Worm (Caenorhabditis elegans): ENCODE data around the gene C31H1.1.

The C31H1.1 gene

ce11 chrIV:5797153-5797552 is at the start of gene C31H1.1:
TSS of gene C31H1.1 (plus strand) at chrIV:5797453.
- TF ChIP-seq unc-39 (tag; optimal IDR thresholded peaks at IDR 0.05), result no peak

DNA sequence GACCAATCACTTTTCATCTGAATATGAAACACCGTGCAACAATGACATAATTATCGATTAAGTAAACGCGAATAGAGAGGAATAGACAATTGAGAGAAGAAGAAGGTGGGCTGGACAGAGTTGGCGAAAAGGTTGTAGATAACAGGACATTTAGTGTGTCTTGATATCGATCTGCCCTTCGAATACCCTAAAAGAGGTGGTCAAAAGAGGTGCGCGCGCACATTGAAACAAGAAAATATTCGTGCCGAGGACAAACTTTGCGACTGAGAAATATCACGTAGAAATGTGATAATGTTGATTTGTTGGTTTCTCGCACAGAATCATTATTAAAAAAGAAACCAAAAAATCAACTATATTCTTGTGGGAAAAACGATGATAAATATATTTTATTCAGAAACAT is 47.4 kb upstream of the C31H1.1 start:
- TF ChIP-seq ceh-43 (GFP tag; optimal IDR thresholded peaks at IDR 0.05), result no peak
- no peak for TF ChIP-seq nhr-2 (tag; optimal IDR thresholded peaks at IDR 0.05)
- no peak for TF ChIP-seq mep-1 (tag; optimal IDR thresholded peaks at IDR 0.05)

DNA sequence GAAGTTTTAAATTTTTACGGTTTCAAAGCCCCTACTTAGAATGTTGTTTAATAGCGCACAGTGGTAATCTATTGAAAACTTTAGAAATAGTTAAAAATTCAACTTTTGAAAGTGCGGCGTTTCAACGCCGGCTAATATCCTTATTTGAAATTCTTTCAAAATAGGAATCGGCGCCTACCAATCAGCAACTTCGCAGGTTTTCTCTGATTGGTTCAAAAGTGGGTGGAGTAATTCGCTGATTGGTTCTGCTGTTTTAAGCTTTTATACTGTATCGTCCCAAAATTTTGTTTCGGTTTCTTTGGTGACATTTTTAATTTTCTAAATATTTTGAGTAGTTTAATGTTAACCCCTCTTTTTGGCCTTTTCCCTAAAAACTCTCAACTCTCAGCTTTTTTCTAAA is 45.3 kb upstream of the C31H1.1 start:
- TF ChIP-seq ham-2 (GFP tag; optimal IDR thresholded peaks at IDR 0.05) (no peak), hlh-1 (tag; optimal IDR thresholded peaks at IDR 0.05) (no peak), zip-8 (tag; optimal IDR thresholded peaks at IDR 0.05) (no peak), unc-120 (tag; optimal IDR thresholded peaks at IDR 0.05; ENCODE audit: poor library complexity, severe bottlenecking) (no peak), ztf-11 (tag; optimal IDR thresholded peaks at IDR 0.05) (no peak), mep-1 (tag; optimal IDR thresholded peaks at IDR 0.05) (no peak), ceh-39 (tag; optimal IDR thresholded peaks at IDR 0.05) (no peak), elt-3 (tag; optimal IDR thresholded peaks at IDR 0.05) (no peak), pha-4 (tag; optimal IDR thresholded peaks at IDR 0.05) (no peak), unc-62 (GFP tag; optimal IDR thresholded peaks at IDR 0.05) (no peak), lin-13 (tag; optimal IDR thresholded peaks at IDR 0.05) (no peak), blmp-1 (tag; optimal IDR thresholded peaks at IDR 0.05) (no peak), M03D4.4 (tag; optimal IDR thresholded peaks at IDR 0.05) (no peak), elt-1 (tag; optimal IDR thresholded peaks at IDR 0.05; ENCODE audit: borderline replicate concordance, insufficient read depth) (no peak), mls-2 (tag; optimal IDR thresholded peaks at IDR 0.05) (no peak), snpc-4 (tag; optimal IDR thresholded peaks at IDR 0.05) (no peak)

ce11 chrIV:5752704-5753103 is 44.5 kb upstream of the C31H1.1 start:
- no peak for TF ChIP-seq blmp-1 (tag; optimal IDR thresholded peaks at IDR 0.05)
- no peak for TF ChIP-seq snpc-4 (tag; optimal IDR thresholded peaks at IDR 0.05)
- no peak for TF ChIP-seq nhr-76 (tag; optimal IDR thresholded peaks at IDR 0.05)
- no peak for TF ChIP-seq bed-3 (GFP tag; optimal IDR thresholded peaks at IDR 0.05)
- TF ChIP-seq tbx-8 (GFP tag; optimal IDR thresholded peaks at IDR 0.05), result no peak
- no peak for TF ChIP-seq unc-62 (GFP tag; optimal IDR thresholded peaks at IDR 0.05)
- TF ChIP-seq unc-120 (tag; optimal IDR thresholded peaks at IDR 0.05; ENCODE audit: poor library complexity, severe bottlenecking), result no peak
- TF ChIP-seq ceh-39 (tag; optimal IDR thresholded peaks at IDR 0.05), result no peak
- no peak for TF ChIP-seq elt-3 (tag; optimal IDR thresholded peaks at IDR 0.05)
- TF ChIP-seq elt-1 (tag; optimal IDR thresholded peaks at IDR 0.05; ENCODE audit: borderline replicate concordance, insufficient read depth), result no peak
- TF ChIP-seq sem-2 (GFP tag; optimal IDR thresholded peaks at IDR 0.05), result no peak
- no peak for TF ChIP-seq ceh-43 (GFP tag; optimal IDR thresholded peaks at IDR 0.05)
- no peak for TF ChIP-seq sptf-1 (tag; optimal IDR thresholded peaks at IDR 0.05)

- peak; percentile 59 for TF ChIP-seq nhr-237 (tag; optimal IDR thresholded peaks at IDR 0.05)
- no peak for TF ChIP-seq elt-3 (tag; optimal IDR thresholded peaks at IDR 0.05)
- no peak for TF ChIP-seq elt-1 (tag; optimal IDR thresholded peaks at IDR 0.05; ENCODE audit: borderline replicate concordance, insufficient read depth)
- no peak for TF ChIP-seq tbx-8 (GFP tag; optimal IDR thresholded peaks at IDR 0.05)
- TF ChIP-seq mls-2 (tag; optimal IDR thresholded peaks at IDR 0.05), result peak; percentile 4
- TF ChIP-seq mep-1 (tag; optimal IDR thresholded peaks at IDR 0.05), result peak; percentile 19
- no peak for TF ChIP-seq hlh-1 (tag; optimal IDR thresholded peaks at IDR 0.05)
- TF ChIP-seq nhr-28 (tag; optimal IDR thresholded peaks at IDR 0.05), result peak; percentile 42
- TF ChIP-seq unc-120 (tag; optimal IDR thresholded peaks at IDR 0.05; ENCODE audit: poor library complexity, severe bottlenecking), result peak; percentile 42
- TF ChIP-seq nhr-2 (tag; optimal IDR thresholded peaks at IDR 0.05), result no peak
- TF ChIP-seq nhr-12 (tag; optimal IDR thresholded peaks at IDR 0.05), result no peak
- TF ChIP-seq ceh-83 (GFP tag; optimal IDR thresholded peaks at IDR 0.05), result no peak
Measured at ce11 chrIV:5753253-5753652, 44.0 kb upstream of the C31H1.1 start.

- TF ChIP-seq mls-2 (tag; optimal IDR thresholded peaks at IDR 0.05), result no peak
- TF ChIP-seq lin-13 (tag; optimal IDR thresholded peaks at IDR 0.05), result peak; percentile 37
- TF ChIP-seq mab-5 (tag; optimal IDR thresholded peaks at IDR 0.05), result no peak
- peak; percentile 11 for TF ChIP-seq sptf-1 (tag; optimal IDR thresholded peaks at IDR 0.05)
- no peak for TF ChIP-seq sem-2 (GFP tag; optimal IDR thresholded peaks at IDR 0.05)
- TF ChIP-seq tbx-8 (GFP tag; optimal IDR thresholded peaks at IDR 0.05), result no peak
- TF ChIP-seq pha-4 (tag; optimal IDR thresholded peaks at IDR 0.05), result peak; percentile 76
- peak; percentile 76 for TF ChIP-seq unc-120 (tag; optimal IDR thresholded peaks at IDR 0.05; ENCODE audit: poor library complexity, severe bottlenecking)
- peak; percentile 32 for TF ChIP-seq lsy-2 (tag; optimal IDR thresholded peaks at IDR 0.05)
- TF ChIP-seq flh-1 (GFP tag; optimal IDR thresholded peaks at IDR 0.05), result no peak
- no peak for TF ChIP-seq ztf-11 (tag; optimal IDR thresholded peaks at IDR 0.05)
- no peak for TF ChIP-seq lin-32 (GFP tag; optimal IDR thresholded peaks at IDR 0.05)
- TF ChIP-seq nhr-76 (tag; optimal IDR thresholded peaks at IDR 0.05), result no peak
- no peak for TF ChIP-seq nhr-12 (tag; optimal IDR thresholded peaks at IDR 0.05)
- no peak for TF ChIP-seq unc-39 (tag; optimal IDR thresholded peaks at IDR 0.05)
- TF ChIP-seq hlh-1 (tag; optimal IDR thresholded peaks at IDR 0.05), result peak; percentile 17
- no peak for TF ChIP-seq ceh-43 (GFP tag; optimal IDR thresholded peaks at IDR 0.05)
- no peak for TF ChIP-seq snpc-4 (tag; optimal IDR thresholded peaks at IDR 0.05)
- TF ChIP-seq cnd-1 (tag; optimal IDR thresholded peaks at IDR 0.05), result no peak
- TF ChIP-seq elt-1 (tag; optimal IDR thresholded peaks at IDR 0.05; ENCODE audit: borderline replicate concordance, insufficient read depth), result peak; percentile 14
- no peak for TF ChIP-seq blmp-1 (tag; optimal IDR thresholded peaks at IDR 0.05)
- peak; percentile 23 for TF ChIP-seq nhr-2 (tag; optimal IDR thresholded peaks at IDR 0.05)
- TF ChIP-seq M03D4.4 (tag; optimal IDR thresholded peaks at IDR 0.05), result no peak
- no peak for TF ChIP-seq nhr-28 (tag; optimal IDR thresholded peaks at IDR 0.05)
- peak; percentile 36 for TF ChIP-seq ces-1 (GFP tag; optimal IDR thresholded peaks at IDR 0.05)
- TF ChIP-seq bed-3 (GFP tag; optimal IDR thresholded peaks at IDR 0.05), result no peak
- TF ChIP-seq zip-8 (tag; optimal IDR thresholded peaks at IDR 0.05), result no peak
- TF ChIP-seq drap-1 (GFP tag; optimal IDR thresholded peaks at IDR 0.05), result no peak
- peak; percentile 59 for TF ChIP-seq unc-62 (GFP tag; optimal IDR thresholded peaks at IDR 0.05)
Measured at ce11 chrIV:5753954-5754543, 43.2 kb upstream of the C31H1.1 start.
